Fruit fly (Drosophila melanogaster): ENCODE data around the gene bowl.

DNA sequence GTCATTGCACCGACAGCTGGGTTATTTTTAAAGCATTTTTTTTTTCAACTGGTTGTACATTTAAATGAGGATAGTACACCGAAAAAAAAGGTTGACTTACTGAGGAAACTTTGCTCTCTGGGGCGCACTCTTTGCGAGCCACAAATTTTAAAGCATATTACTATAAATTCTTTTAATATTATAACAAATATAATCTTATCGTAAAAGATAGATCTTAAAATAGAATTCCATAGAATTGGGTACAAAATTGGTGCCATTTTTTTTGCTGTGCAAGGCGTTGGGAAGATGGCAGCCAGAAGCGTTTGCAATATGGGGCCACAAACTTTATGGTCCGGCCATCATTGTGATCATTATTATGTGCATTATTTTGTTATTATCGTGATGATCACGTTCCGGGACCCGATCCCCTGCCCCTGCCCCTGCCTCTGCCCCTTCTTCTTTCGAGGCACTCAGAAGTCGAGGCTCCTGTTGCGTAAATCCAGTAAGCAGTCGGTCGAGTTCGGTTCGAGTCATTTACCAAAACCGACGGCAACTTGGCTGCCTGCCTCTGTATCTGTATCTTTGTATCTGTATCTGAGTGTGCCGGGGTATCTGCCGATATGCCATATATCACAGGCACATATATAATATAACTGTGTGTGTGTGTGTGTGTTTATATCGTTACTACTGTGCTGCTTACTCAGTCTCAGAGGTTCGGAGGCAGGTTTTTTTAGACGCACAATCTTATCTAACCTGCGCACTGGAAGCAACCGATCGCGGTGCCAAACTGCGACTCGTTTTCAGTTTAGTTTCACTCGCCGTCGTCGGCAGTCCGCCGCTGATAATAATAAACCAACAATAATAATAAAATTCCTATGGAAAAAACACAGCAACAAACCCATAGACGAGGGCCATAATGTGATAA, 6.9 kb downstream of the bowl start:
- TF ChIP-seq CG15696 (tag; optimal IDR thresholded peaks at IDR 0.05): peak; percentile 6
- TF ChIP-seq Tbp (GFP tag; optimal IDR thresholded peaks at IDR 0.05): no peak
- peak; percentile 49 for TF ChIP-seq Blimp-1 (GFP tag; optimal IDR thresholded peaks at IDR 0.05)
- TF ChIP-seq CG17359 (tag; optimal IDR thresholded peaks at IDR 0.05): peak; percentile 58

Data from whole organism, embryonic.